Worm (Caenorhabditis elegans) whole organism, L4 larva: Measurements from ENCODE around the gene pxmp-4.

Source experiments
- F10B5.3 ChIP-seq: sonication (generic microtip); optimal IDR thresholded peaks from 2 replicates; lab custom pipeline; 2016; ENCODE audit warnings: mild to moderate bottlenecking, missing genetic modification characterization, missing compliant biosample characterization
- F37D6.2 ChIP-seq: sonication (generic microtip); optimal IDR thresholded peaks from 2 replicates; lab custom pipeline; 2016; ENCODE audit warnings: mild to moderate bottlenecking, missing genetic modification characterization, missing compliant biosample characterization
- F44E2.7 ChIP-seq: fragments of 200-800 bp; sonication (Bioruptor generic); IDR thresholded peaks from 2 replicates; pipeline ENCODE4 v2.1.2; 2022; ENCODE audit warnings: missing genetic modification characterization, missing compliant biosample characterization
- T26A8.4 ChIP-seq: fragments of 200-800 bp; sonication (Bioruptor generic); IDR thresholded peaks from 2 replicates; pipeline ENCODE4 v1.3.6; 2022; ENCODE audit warnings: missing genetic modification characterization, missing compliant biosample characterization
- Y5F2A.4 ChIP-seq: fragments of 200-800 bp; sonication (Bioruptor generic); optimal IDR thresholded peaks from 2 replicates; lab custom pipeline; 2018; ENCODE audit warnings: mild to moderate bottlenecking, missing genetic modification characterization, missing compliant biosample characterization
- ZK546.5 ChIP-seq, 2 experiments: sonication (generic microtip); optimal IDR thresholded peaks; 2 replicates each; lab custom pipeline; 2017; ENCODE audit warnings: missing biosample characterization in 2 of 2, missing genetic modification characterization in 2 of 2
- aha-1 ChIP-seq: fragments of 150-350 bp; peaks from one replicate; lab custom pipeline; 2014; ENCODE audit warnings: missing biosample characterization, missing genetic modification characterization
- aly-2 ChIP-seq: sonication (generic microtip); optimal IDR thresholded peaks from 2 replicates; lab custom pipeline; 2018; ENCODE audit warnings: missing biosample characterization, missing genetic modification characterization
- ama-1 ChIP-seq: fragments of 150-350 bp; optimal IDR thresholded peaks from 2 replicates; lab custom pipeline; 2014; ENCODE audit warnings: inconsistent platforms, mixed read lengths
- ceh-20 ChIP-seq: fragments of 200-800 bp; sonication (Bioruptor generic); IDR thresholded peaks from 2 replicates; pipeline ENCODE4 v1.3.6; 2022; ENCODE audit warnings: missing genetic modification reagents, missing genetic modification characterization, missing compliant biosample characterization
- ces-1 ChIP-seq: fragments of 150-350 bp; sonication (generic microtip); optimal IDR thresholded peaks from 4 replicates; lab custom pipeline; 2014; ENCODE audit warnings: missing biosample characterization, missing genetic modification reagents, missing genetic modification characterization
- daf-12 ChIP-seq: fragments of 150-350 bp; optimal IDR thresholded peaks from 2 replicates; lab custom pipeline; 2014; ENCODE audit warnings: missing biosample characterization, missing genetic modification reagents, missing genetic modification characterization
- dpl-1 ChIP-seq: fragments of 150-350 bp; optimal IDR thresholded peaks from 2 replicates; lab custom pipeline; 2014; ENCODE audit warnings: missing biosample characterization, missing genetic modification reagents, missing genetic modification characterization
- dve-1 ChIP-seq: sonication (generic microtip); optimal IDR thresholded peaks from 2 replicates; lab custom pipeline; 2017; ENCODE audit warnings: antibody characterized with exemption, mild to moderate bottlenecking, missing genetic modification characterization, missing compliant biosample characterization; ENCODE audit not compliant: insufficient read depth
- egl-27 ChIP-seq: sonication (generic microtip); optimal IDR thresholded peaks from 3 replicates; lab custom pipeline; 2017; ENCODE audit warnings: missing biosample characterization, missing genetic modification reagents, missing genetic modification characterization
- hlh-11 ChIP-seq: fragments of 200-800 bp; sonication (Bioruptor generic); optimal IDR thresholded peaks from 2 replicates; lab custom pipeline; 2018; ENCODE audit warnings: mild to moderate bottlenecking, missing genetic modification characterization, missing compliant biosample characterization
- hlh-30 ChIP-seq: sonication (generic microtip); optimal IDR thresholded peaks from 2 replicates; lab custom pipeline; 2017; ENCODE audit warnings: antibody characterized with exemption, mild to moderate bottlenecking, missing genetic modification characterization, missing compliant biosample characterization; ENCODE audit not compliant: insufficient read depth
- lim-7 ChIP-seq: fragments of 200-800 bp; sonication (Bioruptor generic); IDR thresholded peaks from 2 replicates; pipeline ENCODE4 v1.3.6; 2022; ENCODE audit warnings: missing genetic modification characterization, missing compliant biosample characterization
- lin-1 ChIP-seq: fragments of 200-800 bp; sonication (Bioruptor generic); IDR thresholded peaks from 2 replicates; pipeline ENCODE4 v1.3.6; 2022; ENCODE audit warnings: missing genetic modification reagents, missing genetic modification characterization, missing compliant biosample characterization
- lin-13 ChIP-seq: fragments of 150-350 bp; optimal IDR thresholded peaks from 2 replicates; lab custom pipeline; 2014; ENCODE audit warnings: missing biosample characterization, missing genetic modification reagents, missing genetic modification characterization
- lin-29 ChIP-seq: fragments of 200-800 bp; sonication (Bioruptor generic); IDR thresholded peaks from 2 replicates; pipeline ENCODE4 v1.3.6; 2022; ENCODE audit warnings: missing genetic modification reagents, missing genetic modification characterization, missing compliant biosample characterization
- lin-38 ChIP-seq: fragments of 200-800 bp; sonication (Bioruptor generic); IDR thresholded peaks from 2 replicates; pipeline ENCODE4 v1.3.6; 2022; ENCODE audit warnings: missing genetic modification reagents, missing genetic modification characterization, missing compliant biosample characterization
- madf-9 ChIP-seq: fragments of 200-800 bp; sonication (Bioruptor generic); conservative IDR thresholded peaks from 2 replicates; pipeline ENCODE4 v1.3.6; 2022; ENCODE audit warnings: missing genetic modification reagents, missing genetic modification characterization, missing compliant biosample characterization
- mdl-1 ChIP-seq, 2 experiments: fragments of 150-350 bp in 1 of 2; sonication (generic microtip) in 1 of 2; optimal IDR thresholded peaks; 2 replicates each; lab custom pipeline; 2014 to 2017; ENCODE audit warnings: missing biosample characterization in 2 of 2, missing genetic modification characterization in 2 of 2
- mes-2 ChIP-seq: sonication (generic microtip); optimal IDR thresholded peaks from 2 replicates; lab custom pipeline; 2016; ENCODE audit warnings: missing genotype, mild to moderate bottlenecking, missing genetic modification characterization, missing compliant biosample characterization; ENCODE audit not compliant: poor library complexity, severe bottlenecking
- nhr-42 ChIP-seq: fragments of 200-800 bp; sonication (Bioruptor generic); IDR thresholded peaks from 2 replicates; pipeline ENCODE4 v1.3.6; 2022; ENCODE audit warnings: missing genetic modification characterization, missing compliant biosample characterization
- nhr-48 ChIP-seq: sonication (generic microtip); optimal IDR thresholded peaks from 2 replicates; lab custom pipeline; 2016; ENCODE audit warnings: mild to moderate bottlenecking, missing genetic modification characterization, missing compliant biosample characterization
- nhr-76 ChIP-seq: fragments of 150-350 bp; optimal IDR thresholded peaks from 2 replicates; lab custom pipeline; 2014; ENCODE audit warnings: missing biosample characterization, missing genetic modification characterization
- php-3 ChIP-seq: fragments of 200-800 bp; sonication (Bioruptor generic); IDR thresholded peaks from 2 replicates; pipeline ENCODE4 v1.3.6; 2022; ENCODE audit warnings: missing genetic modification reagents, missing genetic modification characterization, missing compliant biosample characterization
- set-16 ChIP-seq: fragments of 200-800 bp; sonication (Bioruptor generic); IDR thresholded peaks from 2 replicates; pipeline ENCODE4 v1.3.6; 2022; ENCODE audit warnings: missing genetic modification reagents, missing genetic modification characterization, missing compliant biosample characterization
- snpc-1.2 ChIP-seq: fragments of 200-800 bp; sonication (Bioruptor generic); IDR thresholded peaks from 2 replicates; pipeline ENCODE4 v1.3.6; 2022; ENCODE audit warnings: missing genetic modification reagents, missing genetic modification characterization, missing compliant biosample characterization
- tra-1 ChIP-seq: fragments of 200-800 bp; sonication (Bioruptor generic); IDR thresholded peaks from 2 replicates; pipeline ENCODE4 v1.3.6; 2022; ENCODE audit warnings: missing genetic modification reagents, missing genetic modification characterization, missing compliant biosample characterization
- unc-130 ChIP-seq: sonication (generic microtip); optimal IDR thresholded peaks from 2 replicates; lab custom pipeline; 2016; ENCODE audit warnings: missing genetic modification reagents, missing genetic modification characterization, missing compliant biosample characterization
- unc-39 ChIP-seq: sonication (generic microtip); optimal IDR thresholded peaks from 2 replicates; lab custom pipeline; 2017; ENCODE audit warnings: missing biosample characterization, missing genetic modification characterization
- unc-62 ChIP-seq, 3 experiments: fragments of 150-350 bp in 1 of 3; sonication (generic microtip); optimal IDR thresholded peaks in 2 of 3; peaks in 1 of 3; 1 replicate in 1 of 3; 2 replicates in 2 of 3; lab custom pipeline; 2014 to 2017; ENCODE audit warnings: missing biosample characterization in 3 of 3, missing genetic modification characterization in 3 of 3, missing genetic modification reagents in 3 of 3, missing genotype in 1 of 3
- zfp-3 ChIP-seq: fragments of 200-800 bp; sonication (Bioruptor generic); conservative IDR thresholded peaks from 2 replicates; pipeline ENCODE4 v1.3.6; 2022; ENCODE audit warnings: missing genetic modification reagents, missing genetic modification characterization, missing compliant biosample characterization
- zip-2 ChIP-seq: fragments of 150-350 bp; optimal IDR thresholded peaks from 2 replicates; lab custom pipeline; 2014; ENCODE audit warnings: missing biosample characterization, missing genetic modification characterization
- ztf-11 ChIP-seq: fragments of 150-350 bp; optimal IDR thresholded peaks from 2 replicates; lab custom pipeline; 2014; ENCODE audit warnings: missing biosample characterization, missing genetic modification characterization

Gene pxmp-4

ce11 chrIV:375915-376314 is 38.9 kb upstream of the pxmp-4 start, which contains the start of gene fln-1:
Gene fln-1, minus strand, starts transcription at chrIV:376015.
- TF ChIP-seq ama-1 (lab: Kevin White, UChicago) (no peak), lim-7 (GFP tag; lab: Robert Waterston, UW) (no peak), Y5F2A.4 (GFP tag; lab: Kevin White, UChicago) (no peak), lin-29 (GFP tag; lab: Robert Waterston, UW) (no peak), F37D6.2 (tag; lab: Kevin White, UChicago) (no peak), zfp-3 (GFP tag; lab: Robert Waterston, UW) (no peak), F10B5.3 (no peak), nhr-48 (tag; lab: Kevin White, UChicago) (no peak), unc-130 (GFP tag; lab: Kevin White, UChicago) (no peak), lin-13 (no peak), php-3 (GFP tag; lab: Robert Waterston, UW) (no peak), set-16 (no peak), aly-2 (tag; lab: Kevin White, UChicago) (no peak), ceh-20 (GFP tag; lab: Robert Waterston, UW) (no peak), snpc-1.2 (GFP tag; lab: Robert Waterston, UW) (no peak)

ce11 chrIV:373963-374362 is 37.0 kb upstream of the pxmp-4 start:
- TF ChIP-seq unc-39 (tag; lab: Kevin White, UChicago) (no peak), unc-62 (GFP tag; optimal IDR thresholded peaks at IDR 0.05 in 1 of 2; lab: Kevin White, UChicago) (peak in 1 of 2 experiments; percentile 92), unc-62 (tag; optimal IDR thresholded peaks at IDR 0.05; lab: Kevin White, UChicago) (no peak), mes-2 (tag; lab: Kevin White, UChicago) (no peak)
- TF ChIP-seq, all 104 proteins: peak for 1

ce11 chrIV:372146-372789 is 35.3 kb upstream of the pxmp-4 start:
- TF ChIP-seq hlh-30 (tag; lab: Kevin White, UChicago) = peak; percentile 52
- TF ChIP-seq hlh-11 = peak; percentile 10
- TF ChIP-seq T26A8.4 = no peak
- TF ChIP-seq mes-2 (tag; lab: Kevin White, UChicago) = peak; percentile 47
- no peak for TF ChIP-seq zip-2
- no peak for TF ChIP-seq mdl-1 (tag; optimal IDR thresholded peaks at IDR 0.05; lab: Kevin White, UChicago)
- no peak for TF ChIP-seq nhr-42 (GFP tag; lab: Robert Waterston, UW)
- TF ChIP-seq daf-12 = no peak
- no peak for TF ChIP-seq tra-1
- TF ChIP-seq F44E2.7 (GFP tag; lab: Robert Waterston, UW) = no peak
- TF ChIP-seq dpl-1 (GFP tag; lab: Kevin White, UChicago) = no peak
- TF ChIP-seq ces-1 (GFP tag; lab: Kevin White, UChicago) = no peak
- TF ChIP-seq unc-39 (tag; lab: Kevin White, UChicago) = no peak
- no peak for TF ChIP-seq ceh-20 (GFP tag; lab: Robert Waterston, UW)
- peak; percentile 51 for TF ChIP-seq lin-38 (GFP tag; lab: Robert Waterston, UW)
- no peak for TF ChIP-seq nhr-76 (tag; lab: Kevin White, UChicago)
- peak; percentile 30 for TF ChIP-seq aha-1 (tag; lab: Kevin White, UChicago)
- TF ChIP-seq ZK546.5 (tag; optimal IDR thresholded peaks at IDR 0.05; lab: Kevin White, UChicago) = no peak
- TF ChIP-seq dve-1 (tag; lab: Kevin White, UChicago) = peak; percentile 29
- no peak for TF ChIP-seq lin-1 (GFP tag; lab: Robert Waterston, UW)
- no peak for TF ChIP-seq ztf-11 (tag; lab: Kevin White, UChicago)
- no peak for TF ChIP-seq egl-27 (tag; lab: Kevin White, UChicago)
- TF ChIP-seq madf-9 (GFP tag; lab: Robert Waterston, UW) = no peak
